Worm (Caenorhabditis elegans): ENCODE measurements around the gene Y97E10AR.4.

Gene Y97E10AR.4

DNA sequence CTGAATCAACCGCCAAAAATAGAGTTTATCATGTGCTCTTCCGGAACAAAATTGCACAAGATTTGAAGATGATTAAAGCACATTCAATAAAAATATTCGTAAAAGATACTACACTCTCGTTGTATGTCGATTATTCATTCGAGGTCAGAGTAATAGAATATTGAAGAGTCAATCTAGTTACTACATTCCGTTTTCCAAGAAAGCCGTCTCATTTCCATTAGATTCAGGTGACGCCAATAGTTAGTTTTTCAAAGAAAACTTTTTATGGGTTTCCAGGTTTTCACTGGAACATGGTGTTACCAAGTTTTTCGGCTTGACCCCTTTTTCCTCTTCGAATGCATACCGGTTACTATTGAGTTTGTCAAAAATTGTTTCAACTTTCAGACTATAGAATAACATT, 39.5 kb downstream of the Y97E10AR.4 start:
- TF ChIP-seq ets-4 (GFP tag; optimal IDR thresholded peaks at IDR 0.05) (no peak), hlh-12 (tag; optimal IDR thresholded peaks at IDR 0.05) (no peak), F49E8.2 (tag; optimal IDR thresholded peaks at IDR 0.05; ENCODE audit: insufficient read depth) (no peak), K11D2.4 (GFP tag; IDR thresholded peaks at IDR 0.05) (no peak), dpl-1 (GFP tag; optimal IDR thresholded peaks at IDR 0.05) (no peak), ceh-91 (GFP tag; IDR thresholded peaks at IDR 0.05) (no peak), nhr-120 (GFP tag; IDR thresholded peaks at IDR 0.05) (no peak), egl-44 (GFP tag; IDR thresholded peaks at IDR 0.05) (no peak), Y53F4B.3 (GFP tag; IDR thresholded peaks at IDR 0.05) (no peak), him-1 (tag; optimal IDR thresholded peaks at IDR 0.05) (no peak), ztf-18 (tag; optimal IDR thresholded peaks at IDR 0.05) (no peak)

- no peak for TF ChIP-seq rec-8 (tag; optimal IDR thresholded peaks at IDR 0.05)
- TF ChIP-seq chd-7 (tag; optimal IDR thresholded peaks at IDR 0.05): no peak
Observed at ce11 chrV:7969107-7969506, 40.9 kb downstream of the Y97E10AR.4 start, which contains the start of gene che-7. Gene che-7, minus strand, starts transcription at chrV:7969207.

ce11 chrV:7964429-7964828, 45.6 kb downstream of the Y97E10AR.4 start:
- no peak for TF ChIP-seq him-1 (tag; optimal IDR thresholded peaks at IDR 0.05)
- no peak for TF ChIP-seq pha-4 (tag; optimal IDR thresholded peaks at IDR 0.05)
- no peak for TF ChIP-seq nfya-1 (tag; optimal IDR thresholded peaks at IDR 0.05; ENCODE audit: borderline replicate concordance, insufficient read depth)
- no peak for TF ChIP-seq attf-6 (GFP tag; IDR thresholded peaks at IDR 0.05)
- no peak for TF ChIP-seq pbrm-1 (GFP tag; IDR thresholded peaks at IDR 0.05)
- TF ChIP-seq dox-1 (GFP tag; IDR thresholded peaks at IDR 0.05): no peak
- TF ChIP-seq unc-62 (GFP tag; optimal IDR thresholded peaks at IDR 0.05): no peak
- no peak for TF ChIP-seq nfya-2 (GFP tag; IDR thresholded peaks at IDR 0.05)
- TF ChIP-seq fkh-3 (tag; optimal IDR thresholded peaks at IDR 0.05): no peak
- TF ChIP-seq mxl-1 (tag; optimal IDR thresholded peaks at IDR 0.05): no peak
- TF ChIP-seq ztf-22 (GFP tag; optimal IDR thresholded peaks at IDR 0.05): no peak
- no peak for TF ChIP-seq ceh-91 (GFP tag; IDR thresholded peaks at IDR 0.05)
- no peak for TF ChIP-seq Y53G8AR.9 (GFP tag; conservative IDR thresholded peaks at IDR 0.05)
- TF ChIP-seq lsl-1 (GFP tag; optimal IDR thresholded peaks at IDR 0.05): no peak
- no peak for TF ChIP-seq lsy-27 (tag; optimal IDR thresholded peaks at IDR 0.05; ENCODE audit: borderline replicate concordance, insufficient read depth)
- TF ChIP-seq F37B4.10 (GFP tag; IDR thresholded peaks at IDR 0.05): no peak
- no peak for TF ChIP-seq cebp-1 (GFP tag; IDR thresholded peaks at IDR 0.05)
- TF ChIP-seq cebp-1 (tag; optimal IDR thresholded peaks at IDR 0.05): no peak

- no peak for TF ChIP-seq nhr-80 (tag; optimal IDR thresholded peaks at IDR 0.05)
- TF ChIP-seq Y95B8A.8 (GFP tag; IDR thresholded peaks at IDR 0.05): no peak
- TF ChIP-seq ceh-91 (GFP tag; IDR thresholded peaks at IDR 0.05): no peak
- no peak for TF ChIP-seq D2030.7 (GFP tag; IDR thresholded peaks at IDR 0.05)
- TF ChIP-seq him-1 (tag; optimal IDR thresholded peaks at IDR 0.05): no peak
- TF ChIP-seq lin-54 (GFP tag; optimal IDR thresholded peaks at IDR 0.05): no peak
- TF ChIP-seq B0019.2 (GFP tag; conservative IDR thresholded peaks at IDR 0.05): no peak
- TF ChIP-seq ets-4 (GFP tag; optimal IDR thresholded peaks at IDR 0.05): no peak
- TF ChIP-seq hlh-26 (GFP tag; conservative IDR thresholded peaks at IDR 0.05): no peak
- no peak for TF ChIP-seq dpl-1 (GFP tag; optimal IDR thresholded peaks at IDR 0.05)
- no peak for TF ChIP-seq Y67H2A.10 (GFP tag; conservative IDR thresholded peaks at IDR 0.05)
- no peak for TF ChIP-seq nhr-90 (tag; optimal IDR thresholded peaks at IDR 0.05)
- TF ChIP-seq nfya-1 (tag; optimal IDR thresholded peaks at IDR 0.05; ENCODE audit: borderline replicate concordance, insufficient read depth): no peak
- TF ChIP-seq rcor-1 (GFP tag; IDR thresholded peaks at IDR 0.05): no peak
- TF ChIP-seq lir-1 (GFP tag; conservative IDR thresholded peaks at IDR 0.05): no peak
Observed at ce11 chrV:7958740-7959320, 51.2 kb downstream of the Y97E10AR.4 start, which contains the start of the genes clec-217 and F26D11.2. Gene clec-217, minus strand, starts transcription at chrV:7958840. Gene F26D11.2, plus strand, starts transcription at chrV:7959270.
